Fruit fly (Drosophila melanogaster) whole organism, embryonic: Measurements from ENCODE around the gene dar1.

Experiments used
- CG13775 ChIP-seq: fragments of 200-800 bp; sonication (Bioruptor generic); optimal IDR thresholded peaks from 3 replicates; lab custom pipeline; 2017; ENCODE audit warnings: missing biosample characterization, mild to moderate bottlenecking, missing genetic modification characterization
- CG15011 ChIP-seq: fragments of 200-800 bp; sonication (Bioruptor generic); optimal IDR thresholded peaks from 3 replicates; lab custom pipeline; 2018; ENCODE audit warnings: missing biosample characterization, mild to moderate bottlenecking, missing genetic modification characterization
- CG17359 ChIP-seq: fragments of 200-800 bp; sonication (Bioruptor generic); optimal IDR thresholded peaks from 3 replicates; lab custom pipeline; 2018; ENCODE audit warnings: missing biosample characterization, mild to moderate bottlenecking, missing genetic modification characterization, moderate library complexity
- Optix ChIP-seq: fragments of 200-800 bp; sonication (Bioruptor generic); IDR thresholded peaks from 3 replicates; pipeline ENCODE4 v1.3.6; 2022; ENCODE audit warnings: missing biosample characterization, missing genetic modification characterization
- Six4 ChIP-seq: fragments of 200-800 bp; sonication (Bioruptor generic); optimal IDR thresholded peaks from 2 replicates; lab custom pipeline; 2016; ENCODE audit warnings: missing biosample characterization, missing genetic modification characterization
- bigmax ChIP-seq: fragments of 200-800 bp; sonication (Bioruptor generic); optimal IDR thresholded peaks from 2 replicates; lab custom pipeline; 2018; ENCODE audit warnings: missing biosample characterization, mild to moderate bottlenecking, missing genetic modification characterization
- br ChIP-seq: fragments of >200 bp; optimal IDR thresholded peaks from 2 replicates; lab custom pipeline; 2017
- chinmo ChIP-seq: fragments of 200-800 bp; sonication (Bioruptor generic); IDR thresholded peaks from 4 replicates; pipeline ENCODE4 v1.3.6; 2022; ENCODE audit warnings: missing biosample characterization, missing genetic modification characterization; ENCODE audit not compliant: partially characterized antibody
- exex ChIP-seq: fragments of 200-800 bp; sonication (Bioruptor generic); optimal IDR thresholded peaks from 4 replicates; lab custom pipeline; 2018; ENCODE audit warnings: missing biosample characterization, mild to moderate bottlenecking, missing genetic modification characterization, moderate library complexity
- lola ChIP-seq, 3 experiments: fragments of >200 bp in 2 of 3; fragments of 200-800 bp in 1 of 3; sonication (Bioruptor generic) in 1 of 3; optimal IDR thresholded peaks; 2 replicates each; lab custom pipeline; 2017 to 2019; ENCODE audit warnings: missing biosample characterization in 3 of 3, missing genetic modification characterization in 3 of 3, mild to moderate bottlenecking in 1 of 3, moderate library complexity in 1 of 3
- slbo ChIP-seq: fragments of 200-800 bp; sonication (Bioruptor generic); IDR thresholded peaks from 2 replicates; pipeline ENCODE4 v1.3.6; 2022; ENCODE audit warnings: missing biosample characterization, missing genetic modification characterization

- TF ChIP-seq slbo (GFP tag; lab: Robert Waterston, UW): no peak
- no peak for TF ChIP-seq lola (GFP tag; optimal IDR thresholded peaks at IDR 0.05; lab: Kevin White, UChicago)
- 0 out of 4 replicates have a peak, but pooled peaks have one; percentile 81 for TF ChIP-seq chinmo
- no peak for TF ChIP-seq br (lab: Kevin White, UChicago)
- no peak for TF ChIP-seq Optix
- TF ChIP-seq exex (tag; lab: Kevin White, UChicago): no peak
- TF ChIP-seq CG15011 (GFP tag; lab: Kevin White, UChicago): no peak
- no peak for TF ChIP-seq bigmax
- no peak for TF ChIP-seq CG13775 (GFP tag; lab: Kevin White, UChicago)
- TF ChIP-seq Six4 (GFP tag; lab: Kevin White, UChicago): no peak
- TF ChIP-seq CG17359 (tag; lab: Kevin White, UChicago): no peak
These were observed 13.4 kb upstream of the dar1 start for dm6 chr3L:3612582-3613285.
